Worm (Caenorhabditis elegans): Measurements from ENCODE around the gene cpsf-1.

cpsf-1 gene

DNA sequence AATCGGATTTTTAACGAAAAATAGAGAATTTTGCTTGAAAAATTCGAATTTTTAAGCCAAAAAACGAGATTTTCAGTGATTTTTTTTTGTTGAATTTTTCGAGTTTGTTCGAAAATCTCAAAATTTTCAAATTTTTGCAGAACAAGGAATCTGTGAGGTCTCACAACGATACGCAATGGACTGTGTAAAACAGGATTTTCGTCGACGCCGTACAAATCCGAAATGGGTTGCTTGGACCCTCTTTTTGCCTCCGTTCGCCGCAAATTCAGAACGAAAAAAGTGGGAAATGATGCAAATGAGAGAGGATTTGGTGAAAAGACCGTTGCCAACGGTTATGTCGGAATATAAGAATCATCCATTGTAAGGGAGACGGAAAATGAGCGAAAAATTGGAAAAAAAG lies 30.5 kb downstream of the cpsf-1 start:
- TF ChIP-seq unc-62 (GFP tag; optimal IDR thresholded peaks at IDR 0.05) (no peak), nhr-25 (tag; optimal IDR thresholded peaks at IDR 0.05) (no peak), hmg-11 (tag; optimal IDR thresholded peaks at IDR 0.05) (no peak), elt-2 (tag; optimal IDR thresholded peaks at IDR 0.05) (no peak), egl-5 (tag; optimal IDR thresholded peaks at IDR 0.05) (no peak), fkh-10 (GFP tag; optimal IDR thresholded peaks at IDR 0.05) (no peak), nhr-237 (tag; optimal IDR thresholded peaks at IDR 0.05) (no peak), ceh-28 (tag; optimal IDR thresholded peaks at IDR 0.05) (no peak), mml-1 (tag; optimal IDR thresholded peaks at IDR 0.05) (no peak), ceh-9 (tag; optimal IDR thresholded peaks at IDR 0.05) (no peak), nhr-77 (tag; optimal IDR thresholded peaks at IDR 0.05) (no peak), daf-12 (tag; optimal IDR thresholded peaks at IDR 0.05) (no peak), ztf-11 (tag; optimal IDR thresholded peaks at IDR 0.05) (no peak), nhr-11 (tag; optimal IDR thresholded peaks at IDR 0.05) (no peak), nhr-76 (tag; optimal IDR thresholded peaks at IDR 0.05) (no peak), ama-1 (optimal IDR thresholded peaks at IDR 0.05) (no peak), nhr-28 (tag; optimal IDR thresholded peaks at IDR 0.05) (no peak), tbx-2 (tag; optimal IDR thresholded peaks at IDR 0.05) (no peak)

- TF ChIP-seq nhr-77 (tag; optimal IDR thresholded peaks at IDR 0.05), result no peak
- TF ChIP-seq snpc-4 (tag; optimal IDR thresholded peaks at IDR 0.05), result no peak
- no peak for TF ChIP-seq nhr-237 (tag; optimal IDR thresholded peaks at IDR 0.05)
- TF ChIP-seq aly-2 (tag; optimal IDR thresholded peaks at IDR 0.05), result no peak
- TF ChIP-seq elt-3 (tag; optimal IDR thresholded peaks at IDR 0.05), result no peak
- no peak for TF ChIP-seq pqm-1 (tag; optimal IDR thresholded peaks at IDR 0.05)
- no peak for TF ChIP-seq mdl-1 (tag; optimal IDR thresholded peaks at IDR 0.05)
- TF ChIP-seq zag-1 (tag; optimal IDR thresholded peaks at IDR 0.05), result no peak
- no peak for TF ChIP-seq lin-39 (tag; optimal IDR thresholded peaks at IDR 0.05)
- no peak for TF ChIP-seq lin-15B (tag; optimal IDR thresholded peaks at IDR 0.05)
- TF ChIP-seq ZK546.5 (tag; optimal IDR thresholded peaks at IDR 0.05), result no peak
- TF ChIP-seq nhr-76 (tag; optimal IDR thresholded peaks at IDR 0.05), result no peak
- TF ChIP-seq ceh-28 (tag; optimal IDR thresholded peaks at IDR 0.05), result no peak
- TF ChIP-seq elt-1 (tag; optimal IDR thresholded peaks at IDR 0.05), result no peak
- no peak for TF ChIP-seq sea-2 (GFP tag; optimal IDR thresholded peaks at IDR 0.05)
- no peak for TF ChIP-seq daf-12 (tag; optimal IDR thresholded peaks at IDR 0.05)
- TF ChIP-seq egl-5 (tag; optimal IDR thresholded peaks at IDR 0.05), result no peak
- TF ChIP-seq ama-1 (optimal IDR thresholded peaks at IDR 0.05), result no peak
- TF ChIP-seq pha-4 (tag; optimal IDR thresholded peaks at IDR 0.05), result no peak
Measured at ce11 chrIV:1997762-1998161, 35.0 kb downstream of the cpsf-1 start.

DNA sequence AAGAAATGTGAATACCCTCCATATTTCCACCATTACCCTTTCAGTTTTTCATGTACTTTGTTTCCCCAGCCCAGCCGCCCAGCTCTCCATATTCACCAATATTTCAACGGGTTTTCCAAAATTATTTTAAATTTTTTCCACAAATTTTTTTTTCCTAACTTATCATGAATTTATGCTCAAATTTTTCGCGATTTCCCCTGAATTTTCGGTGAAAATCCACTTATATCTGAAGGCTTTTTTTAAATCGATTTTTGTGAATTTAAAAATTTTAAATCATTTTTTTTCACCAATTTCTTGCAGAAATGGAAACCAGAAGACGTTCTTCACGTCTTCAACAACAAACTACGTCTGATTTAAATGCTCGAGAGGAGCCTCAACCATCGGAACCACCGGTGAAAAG lies 40.0 kb downstream of the cpsf-1 start, which contains the start of gene xpc-1:
xpc-1 (plus strand) TSS at position 301 of the 400 bp plus-strand sequence.
- TF ChIP-seq daf-12 (tag; optimal IDR thresholded peaks at IDR 0.05), result no peak
- TF ChIP-seq mdl-1 (tag; optimal IDR thresholded peaks at IDR 0.05), result no peak
- no peak for TF ChIP-seq ztf-4 (tag; optimal IDR thresholded peaks at IDR 0.05)
- no peak for TF ChIP-seq unc-39 (tag; optimal IDR thresholded peaks at IDR 0.05)

DNA sequence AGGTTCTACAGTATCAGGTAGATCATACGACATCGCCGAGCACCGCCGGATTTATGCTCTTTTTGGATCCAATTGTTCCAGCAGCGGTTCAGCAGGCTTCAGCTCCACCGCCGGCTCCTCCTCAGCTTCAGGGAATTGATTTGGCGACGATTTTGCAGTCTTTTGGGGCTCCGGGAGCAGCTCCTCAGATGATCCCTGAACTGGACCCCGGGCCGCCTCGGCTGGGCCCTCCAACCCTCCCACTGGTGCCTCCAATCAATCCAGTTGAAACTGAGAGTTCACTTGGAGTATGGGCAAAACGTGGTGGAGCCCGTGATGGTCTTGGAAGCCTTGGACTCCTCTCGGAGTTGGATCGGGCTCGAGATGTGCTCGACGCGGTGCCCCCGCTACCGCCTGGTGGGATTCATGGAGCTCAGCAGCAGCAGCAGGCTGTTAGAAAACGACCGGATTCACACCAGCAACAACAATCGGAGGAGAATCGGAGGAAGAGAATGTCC lies 41.9 kb downstream of the cpsf-1 start:
- TF ChIP-seq aly-2 (tag; optimal IDR thresholded peaks at IDR 0.05), result no peak
- no peak for TF ChIP-seq nhr-76 (tag; optimal IDR thresholded peaks at IDR 0.05)
- no peak for TF ChIP-seq nhr-67 (tag; optimal IDR thresholded peaks at IDR 0.05)
- TF ChIP-seq lin-15B (tag; optimal IDR thresholded peaks at IDR 0.05), result no peak
- TF ChIP-seq ceh-16 (tag; optimal IDR thresholded peaks at IDR 0.05), result no peak
- TF ChIP-seq elt-3 (tag; optimal IDR thresholded peaks at IDR 0.05), result no peak
- TF ChIP-seq R02D3.7 (tag; optimal IDR thresholded peaks at IDR 0.05), result no peak
- no peak for TF ChIP-seq egl-5 (tag; optimal IDR thresholded peaks at IDR 0.05)
- TF ChIP-seq mdl-1 (tag; optimal IDR thresholded peaks at IDR 0.05), result no peak
- no peak for TF ChIP-seq egl-27 (tag; optimal IDR thresholded peaks at IDR 0.05)
- TF ChIP-seq elt-1 (tag; optimal IDR thresholded peaks at IDR 0.05), result no peak

DNA sequence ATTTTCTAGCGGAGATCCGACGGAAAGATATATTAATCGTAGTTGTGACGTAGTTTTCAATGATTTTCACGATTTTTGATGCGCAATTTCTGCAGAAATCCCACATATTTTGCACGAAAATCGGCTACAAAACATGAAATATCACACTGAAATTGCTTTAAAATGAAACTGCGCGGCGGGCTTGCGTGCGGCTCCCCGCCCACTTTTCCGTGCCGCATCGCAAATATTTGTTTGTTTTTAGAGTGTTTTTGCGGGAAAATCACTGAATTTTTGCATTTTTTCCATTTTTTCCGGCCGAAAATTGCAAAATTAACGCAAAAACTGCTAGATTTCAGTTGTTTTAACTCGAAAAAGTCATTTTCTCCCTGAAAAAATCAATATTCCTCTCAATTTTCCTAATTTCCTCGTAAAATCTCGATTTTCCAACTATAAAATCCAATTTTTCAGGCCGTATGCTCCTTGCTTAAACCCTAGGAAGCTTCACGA lies 51.8 kb downstream of the cpsf-1 start, which contains the start of gene Y76B12C.6:
Y76B12C.6 (plus strand) TSS at position 436 of the 486 bp plus-strand sequence.
- TF ChIP-seq nfya-1 (tag; optimal IDR thresholded peaks at IDR 0.05; ENCODE audit: insufficient read depth) (peak; percentile 39), pha-4 (tag; optimal IDR thresholded peaks at IDR 0.05) (peak; percentile 48), unc-62 (GFP tag; optimal IDR thresholded peaks at IDR 0.05) (no peak), snpc-4 (tag; optimal IDR thresholded peaks at IDR 0.05) (no peak), lin-39 (tag; optimal IDR thresholded peaks at IDR 0.05) (peak; percentile 42), lin-15B (tag; optimal IDR thresholded peaks at IDR 0.05) (peak; percentile 28)

Data from whole organism, L3 larva.